Fruit fly (Drosophila melanogaster) whole organism, embryonic: ENCODE results near the gene IntS14.

ENCODE experiments used
- CG4282 ChIP-seq: fragments of 200-800 bp; sonication (Bioruptor generic); optimal IDR thresholded peaks from 2 replicates; lab custom pipeline; 2016; ENCODE audit warnings: missing biosample characterization, missing genetic modification characterization
- CG6813 ChIP-seq: fragments of 200-800 bp; sonication (Bioruptor generic); optimal IDR thresholded peaks from 2 replicates; lab custom pipeline; 2017; ENCODE audit warnings: missing biosample characterization, missing genetic modification characterization, mild to moderate bottlenecking, moderate library complexity, missing genetic modification reagents
- CG7745 ChIP-seq: fragments of 200-800 bp; sonication (Bioruptor generic); optimal IDR thresholded peaks from 2 replicates; lab custom pipeline; 2018; ENCODE audit warnings: missing biosample characterization, mild to moderate bottlenecking, missing genetic modification characterization, moderate library complexity
- CkIIα-i1 ChIP-seq: fragments of 200-800 bp; sonication (Bioruptor generic); IDR thresholded peaks from 2 replicates; pipeline ENCODE4 v1.3.6; 2022; ENCODE audit warnings: missing biosample characterization, missing genetic modification characterization
- Dll ChIP-seq: fragments of 200-800 bp; sonication (Bioruptor generic); IDR thresholded peaks from 4 replicates; pipeline ENCODE4 v1.3.6; 2022; ENCODE audit warnings: missing biosample characterization, missing genetic modification characterization; ENCODE audit not compliant: partially characterized antibody
- ERR ChIP-seq: fragments of 200-800 bp; sonication (Bioruptor generic); optimal IDR thresholded peaks from 2 replicates; lab custom pipeline; 2016; ENCODE audit warnings: missing biosample characterization, missing genetic modification characterization
- Fer1 ChIP-seq: fragments of 200-800 bp; sonication (Bioruptor generic); optimal IDR thresholded peaks from 2 replicates; lab custom pipeline; 2017; ENCODE audit warnings: missing biosample characterization, mild to moderate bottlenecking, missing genetic modification characterization
- MESR4 ChIP-seq: fragments of 200-800 bp; sonication (Bioruptor generic); optimal IDR thresholded peaks from 2 replicates; lab custom pipeline; 2018; ENCODE audit warnings: missing biosample characterization, mild to moderate bottlenecking, missing genetic modification characterization, moderate library complexity
- Max ChIP-seq: fragments of 200-800 bp; sonication (Bioruptor generic); optimal IDR thresholded peaks from 2 replicates; lab custom pipeline; 2016; ENCODE audit warnings: missing biosample characterization, mild to moderate bottlenecking, missing genetic modification characterization
- Meics ChIP-seq: fragments of 200-800 bp; sonication (Bioruptor generic); optimal IDR thresholded peaks from 2 replicates; lab custom pipeline; 2017; ENCODE audit warnings: missing biosample characterization, mild to moderate bottlenecking, missing genetic modification characterization
- Taf1 ChIP-seq: fragments of 200-800 bp; sonication (Bioruptor generic); IDR thresholded peaks from 2 replicates; pipeline ENCODE4 v1.3.6; 2022; ENCODE audit warnings: missing biosample characterization, missing genetic modification characterization
- fd96Cb ChIP-seq: fragments of 200-800 bp; sonication (Bioruptor generic); optimal IDR thresholded peaks from 2 replicates; lab custom pipeline; 2018; ENCODE audit warnings: missing biosample characterization, mild to moderate bottlenecking, missing genetic modification characterization, moderate library complexity
- hb ChIP-seq: fragments of 200-800 bp; sonication (Bioruptor generic); IDR thresholded peaks from 3 replicates; pipeline ENCODE4 v1.3.6; 2022; ENCODE audit warnings: missing biosample characterization, missing genetic modification characterization; ENCODE audit not compliant: partially characterized antibody
- lbe ChIP-seq: fragments of 200-800 bp; sonication (Bioruptor generic); optimal IDR thresholded peaks from 2 replicates; lab custom pipeline; 2016; ENCODE audit warnings: missing biosample characterization, mild to moderate bottlenecking, missing genetic modification characterization

DNA sequence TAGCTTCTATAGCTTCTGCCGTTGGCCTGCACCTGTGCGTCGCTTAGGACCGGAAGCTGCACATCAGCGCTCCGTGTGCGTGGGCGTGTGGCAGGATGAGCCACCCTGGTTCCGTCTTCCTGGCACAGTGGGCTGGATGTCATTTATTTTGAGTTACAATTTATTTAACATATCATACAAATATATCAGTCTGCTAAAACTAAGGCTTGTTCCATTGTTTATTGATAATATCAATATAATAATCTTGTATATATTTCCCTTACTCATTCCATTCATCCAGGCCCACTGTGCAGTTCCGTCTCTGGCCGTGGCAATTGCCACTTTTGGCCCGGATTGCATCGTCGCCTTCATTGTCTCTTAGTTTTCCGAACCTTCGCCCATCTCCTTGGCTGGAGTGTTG lies 50.2 kb downstream of the IntS14 start:
- TF ChIP-seq CG4282 = no peak
- no peak for TF ChIP-seq ERR
- no peak for TF ChIP-seq CkIIα-i1 (GFP tag; lab: Robert Waterston, UW)
- TF ChIP-seq Meics (GFP tag; lab: Kevin White, UChicago) = peak; percentile 48
- no peak for TF ChIP-seq Taf1 (GFP tag; lab: Robert Waterston, UW)
- no peak for TF ChIP-seq MESR4 (GFP tag; lab: Kevin White, UChicago)
- no peak for TF ChIP-seq Dll (GFP tag; lab: Robert Waterston, UW)
- TF ChIP-seq lbe (GFP tag; lab: Kevin White, UChicago) = no peak
- TF ChIP-seq CG7745 (tag; lab: Kevin White, UChicago) = no peak
- TF ChIP-seq Max = no peak
- TF ChIP-seq hb (GFP tag; lab: Robert Waterston, UW) = no peak
- TF ChIP-seq CG6813 (GFP tag; lab: Kevin White, UChicago) = peak; percentile 17
- peak; percentile 51 for TF ChIP-seq fd96Cb (tag; lab: Kevin White, UChicago)
- TF ChIP-seq Fer1 (GFP tag; lab: Kevin White, UChicago) = peak; percentile 59
